Fruit fly (Drosophila melanogaster) whole organism, pupa: ENCODE data around the gene CG15153.

Experiments used
- CG10348 ChIP-seq: fragments of 200-800 bp; sonication (Bioruptor generic); IDR thresholded peaks from 2 replicates; pipeline ENCODE4 v1.3.6; 2022; ENCODE audit warnings: missing biosample characterization, missing genetic modification characterization
- CG12605 ChIP-seq: fragments of 200-800 bp; sonication (Bioruptor generic); IDR thresholded peaks from 2 replicates; pipeline ENCODE4 v1.3.6; 2022; ENCODE audit warnings: missing biosample characterization, missing genetic modification characterization
- CG13204 ChIP-seq: fragments of 200-800 bp; sonication (Bioruptor generic); optimal IDR thresholded peaks from 2 replicates; lab custom pipeline; 2018; ENCODE audit warnings: missing biosample characterization, mild to moderate bottlenecking, missing genetic modification characterization, moderate library complexity
- CG14655 ChIP-seq: fragments of 200-800 bp; sonication (Bioruptor generic); optimal IDR thresholded peaks from 3 replicates; lab custom pipeline; 2017; ENCODE audit warnings: mild to moderate bottlenecking, missing biosample characterization, missing genetic modification reagents, missing genetic modification characterization
- CG15710 ChIP-seq: fragments of 200-800 bp; sonication (Bioruptor generic); optimal IDR thresholded peaks from 2 replicates; lab custom pipeline; 2018; ENCODE audit warnings: missing biosample characterization, mild to moderate bottlenecking, missing genetic modification characterization, moderate library complexity
- CG17806 ChIP-seq: fragments of 200-800 bp; sonication (Bioruptor generic); optimal IDR thresholded peaks from 2 replicates; lab custom pipeline; 2018; ENCODE audit warnings: missing biosample characterization, mild to moderate bottlenecking, missing genetic modification characterization, moderate library complexity
- CG34367 ChIP-seq: fragments of 200-800 bp; sonication (Bioruptor generic); optimal IDR thresholded peaks from 2 replicates; lab custom pipeline; 2018; ENCODE audit warnings: missing biosample characterization, mild to moderate bottlenecking, missing genetic modification characterization
- CG4496 ChIP-seq: fragments of 200-800 bp; sonication (Bioruptor generic); IDR thresholded peaks from 3 replicates; pipeline ENCODE4 v1.3.6; 2022; ENCODE audit warnings: missing biosample characterization, missing genetic modification characterization
- CG8159 ChIP-seq: fragments of 200-800 bp; sonication (Bioruptor generic); optimal IDR thresholded peaks from 3 replicates; lab custom pipeline; 2018; ENCODE audit warnings: missing biosample characterization, mild to moderate bottlenecking, missing genetic modification characterization, moderate library complexity
- EcR ChIP-seq: fragments of 200-800 bp; sonication (Bioruptor generic); optimal IDR thresholded peaks from 3 replicates; lab custom pipeline; 2019; ENCODE audit warnings: missing biosample characterization, missing genetic modification characterization, mild to moderate bottlenecking, moderate library complexity, missing genetic modification reagents
- Ets98B ChIP-seq: fragments of 200-800 bp; sonication (Bioruptor generic); IDR thresholded peaks from 2 replicates; pipeline ENCODE4 v1.3.6; 2022; ENCODE audit warnings: missing biosample characterization, missing genetic modification characterization
- Pif1A ChIP-seq: fragments of 200-800 bp; sonication (Bioruptor generic); optimal IDR thresholded peaks from 3 replicates; lab custom pipeline; 2016; ENCODE audit warnings: missing biosample characterization, missing genetic modification characterization
- fd96Ca ChIP-seq: fragments of 200-800 bp; sonication (Bioruptor generic); IDR thresholded peaks from 3 replicates; pipeline ENCODE4 v1.3.6; 2022; ENCODE audit warnings: missing biosample characterization, missing genetic modification characterization
- rn ChIP-seq: fragments of 200-800 bp; sonication (Bioruptor generic); IDR thresholded peaks from 2 replicates; pipeline ENCODE4 v1.3.6; 2022; ENCODE audit warnings: missing biosample characterization, missing genetic modification characterization

- TF ChIP-seq Ets98B (GFP tag; lab: Robert Waterston, UW), result peak; percentile 97
- TF ChIP-seq fd96Ca, result peak; percentile 98
- peak; percentile 91 for TF ChIP-seq CG13204 (GFP tag; lab: Kevin White, UChicago)
- peak; percentile 98 for TF ChIP-seq CG4496
- TF ChIP-seq rn (GFP tag; lab: Robert Waterston, UW), result no peak; the same call in none of the 2 replicates
- TF ChIP-seq Pif1A (GFP tag; lab: Kevin White, UChicago), result peak; percentile 98
- TF ChIP-seq CG34367 (tag; lab: Kevin White, UChicago), result peak; percentile 95
- peak; percentile 75 for TF ChIP-seq EcR (GFP tag; lab: Kevin White, UChicago)
- TF ChIP-seq CG10348 (GFP tag; lab: Robert Waterston, UW), result peak; percentile 81
- TF ChIP-seq CG17806 (tag; lab: Kevin White, UChicago), result peak; percentile 98
- TF ChIP-seq CG14655 (GFP tag; lab: Kevin White, UChicago), result peak; percentile 98
- TF ChIP-seq CG15710, result peak; percentile 98
- peak; percentile 95 for TF ChIP-seq CG12605 (GFP tag; lab: Robert Waterston, UW)
- TF ChIP-seq CG8159 (tag; lab: Kevin White, UChicago), result peak; percentile 97
Observed at dm6 chr2L:18121367-18122230, 29.5 kb upstream of the CG15153 start.
